Fruit fly (Drosophila melanogaster): ENCODE measurements around the gene CG34028.

DNA sequence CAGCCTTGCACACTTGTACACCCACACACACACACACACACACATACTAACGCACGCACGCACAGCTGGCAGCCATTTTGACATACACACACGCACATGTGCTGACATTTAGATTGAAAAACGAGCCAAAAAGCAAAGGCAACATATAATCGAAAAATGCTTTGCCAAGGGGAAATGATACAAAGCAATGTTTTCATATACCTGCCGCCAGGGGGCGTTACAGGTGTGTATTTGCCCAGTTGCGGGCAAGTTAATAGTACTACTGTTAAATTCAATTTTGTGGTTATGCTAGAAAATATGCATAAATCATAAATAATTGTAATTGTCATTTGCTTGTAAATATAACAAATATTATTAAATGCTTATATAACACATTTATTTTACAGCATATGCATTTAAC lies 21.1 kb downstream of the CG34028 start:
- no peak for TF ChIP-seq insv (optimal IDR thresholded peaks at IDR 0.05)
- TF ChIP-seq psq (optimal IDR thresholded peaks at IDR 0.05): no peak
